Worm (Caenorhabditis elegans) whole organism, L1 larva: ENCODE data around the gene hpr-9.

Experiments
- Y116A8C.19 ChIP-seq: sonication (generic microtip); optimal IDR thresholded peaks from 2 replicates; lab custom pipeline; 2016; ENCODE audit warnings: missing compliant biosample characterization, missing genetic modification characterization, borderline replicate concordance
- ama-1 ChIP-seq: fragments of 150-350 bp; optimal IDR thresholded peaks from 2 replicates; lab custom pipeline; 2014
- ceh-63 ChIP-seq: fragments of 200-800 bp; sonication (Bioruptor generic); optimal IDR thresholded peaks from 2 replicates; lab custom pipeline; 2018; ENCODE audit warnings: mild to moderate bottlenecking, missing genetic modification characterization, missing compliant biosample characterization
- ceh-90 ChIP-seq: sonication (generic microtip); optimal IDR thresholded peaks from 2 replicates; lab custom pipeline; 2016; ENCODE audit warnings: missing genetic modification characterization, missing compliant biosample characterization
- dsc-1 ChIP-seq: sonication (generic microtip); optimal IDR thresholded peaks from 2 replicates; lab custom pipeline; 2016; ENCODE audit warnings: mild to moderate bottlenecking, missing genetic modification characterization, missing compliant biosample characterization
- efl-3 ChIP-seq: fragments of 200-800 bp; sonication (Bioruptor generic); optimal IDR thresholded peaks from 2 replicates; lab custom pipeline; 2018; ENCODE audit warnings: mild to moderate bottlenecking, missing genetic modification characterization, missing compliant biosample characterization
- egl-27 ChIP-seq, 2 experiments: fragments of 150-350 bp in 1 of 2; sonication (generic microtip); optimal IDR thresholded peaks; 3 replicates each; lab custom pipeline; 2017 to 2018; ENCODE audit warnings: missing biosample characterization in 2 of 2, missing genetic modification characterization in 2 of 2, missing genetic modification reagents in 2 of 2
- elt-2 ChIP-seq: sonication (generic microtip); optimal IDR thresholded peaks from 2 replicates; lab custom pipeline; 2016; ENCODE audit warnings: missing genetic modification characterization, mild to moderate bottlenecking, inconsistent platforms, missing compliant biosample characterization, missing genetic modification reagents
- fkh-10 ChIP-seq: sonication (generic microtip); optimal IDR thresholded peaks from 2 replicates; lab custom pipeline; 2017; ENCODE audit warnings: missing biosample characterization, missing genetic modification reagents, missing genetic modification characterization
- hlh-4 ChIP-seq: sonication (generic microtip); optimal IDR thresholded peaks from 2 replicates; lab custom pipeline; 2016; ENCODE audit warnings: mild to moderate bottlenecking, missing genetic modification characterization, missing compliant biosample characterization
- jun-1 ChIP-seq: fragments of 150-350 bp; optimal IDR thresholded peaks from 2 replicates; lab custom pipeline; 2014; ENCODE audit warnings: missing biosample characterization, missing genetic modification reagents, missing genetic modification characterization
- mef-2 ChIP-seq: fragments of 150-350 bp; optimal IDR thresholded peaks from 2 replicates; lab custom pipeline; 2014; ENCODE audit warnings: missing biosample characterization, missing genetic modification characterization
- snpc-4 ChIP-seq: fragments of 150-350 bp; optimal IDR thresholded peaks from 2 replicates; lab custom pipeline; 2014; ENCODE audit warnings: missing biosample characterization, missing genetic modification characterization
- unc-62 ChIP-seq: fragments of 150-350 bp; optimal IDR thresholded peaks from 2 replicates; lab custom pipeline; 2014; ENCODE audit warnings: missing biosample characterization, missing genetic modification reagents, missing genetic modification characterization

ce11 chrIII:10615166-10615565 is 6.2 kb upstream of the hpr-9 start, which contains the start of gene mrpl-22:
- TF ChIP-seq jun-1 (no peak), fkh-10 (GFP tag; lab: Kevin White, UChicago) (no peak), ama-1 (no peak), Y116A8C.19 (tag; lab: Kevin White, UChicago) (no peak), unc-62 (GFP tag; lab: Kevin White, UChicago) (no peak), mef-2 (tag; lab: Kevin White, UChicago) (no peak), egl-27 (tag; optimal IDR thresholded peaks at IDR 0.05; lab: Kevin White, UChicago) (no peak), snpc-4 (tag; lab: Kevin White, UChicago) (no peak), ceh-63 (GFP tag; lab: Kevin White, UChicago) (no peak), ceh-90 (no peak), hlh-4 (tag; lab: Kevin White, UChicago) (no peak), dsc-1 (tag; lab: Kevin White, UChicago) (no peak), elt-2 (no peak), efl-3 (GFP tag; lab: Kevin White, UChicago) (no peak)
